Worm (Caenorhabditis elegans) whole organism, L4 larva: Measurements from ENCODE around the gene F01F1.3.

Source experiments
- F44E2.7 ChIP-seq: fragments of 200-800 bp; sonication (Bioruptor generic); IDR thresholded peaks from 2 replicates; pipeline ENCODE4 v2.1.2; 2022; ENCODE audit warnings: missing genetic modification characterization, missing compliant biosample characterization
- T20F7.1 ChIP-seq: fragments of 200-800 bp; sonication (Bioruptor generic); optimal IDR thresholded peaks from 2 replicates; lab custom pipeline; 2018; ENCODE audit warnings: mild to moderate bottlenecking, missing genetic modification characterization, missing compliant biosample characterization
- Y5F2A.4 ChIP-seq: fragments of 200-800 bp; sonication (Bioruptor generic); optimal IDR thresholded peaks from 2 replicates; lab custom pipeline; 2018; ENCODE audit warnings: mild to moderate bottlenecking, missing genetic modification characterization, missing compliant biosample characterization
- aha-1 ChIP-seq: fragments of 150-350 bp; peaks from one replicate; lab custom pipeline; 2014; ENCODE audit warnings: missing biosample characterization, missing genetic modification characterization
- ceh-20 ChIP-seq: fragments of 200-800 bp; sonication (Bioruptor generic); IDR thresholded peaks from 2 replicates; pipeline ENCODE4 v1.3.6; 2022; ENCODE audit warnings: missing genetic modification reagents, missing genetic modification characterization, missing compliant biosample characterization
- ceh-28 ChIP-seq: fragments of 150-350 bp; optimal IDR thresholded peaks from 2 replicates; lab custom pipeline; 2014; ENCODE audit warnings: missing biosample characterization, missing genetic modification reagents, missing genetic modification characterization
- daf-12 ChIP-seq: fragments of 150-350 bp; optimal IDR thresholded peaks from 2 replicates; lab custom pipeline; 2014; ENCODE audit warnings: missing biosample characterization, missing genetic modification reagents, missing genetic modification characterization
- daf-16 ChIP-seq, 3 experiments: sonication (generic microtip); optimal IDR thresholded peaks; 2 replicates each; lab custom pipeline; 2016 to 2017; ENCODE audit warnings: missing genetic modification characterization in 3 of 3, missing genetic modification reagents in 3 of 3, mild to moderate bottlenecking in 2 of 3, missing compliant biosample characterization in 2 of 3, missing biosample characterization in 1 of 3, moderate library complexity in 1 of 3
- daf-19 ChIP-seq: fragments of 200-800 bp; sonication (Bioruptor generic); conservative IDR thresholded peaks from 2 replicates; pipeline ENCODE4 v1.3.6; 2022; ENCODE audit warnings: missing genetic modification characterization, missing compliant biosample characterization
- dmd-6 ChIP-seq: fragments of 200-800 bp; sonication (Bioruptor generic); IDR thresholded peaks from 2 replicates; pipeline ENCODE4 v1.3.6; 2022; ENCODE audit warnings: missing genetic modification reagents, missing genetic modification characterization, missing compliant biosample characterization
- duxl-1 ChIP-seq: sonication (generic microtip); optimal IDR thresholded peaks from 2 replicates; lab custom pipeline; 2016; ENCODE audit warnings: mild to moderate bottlenecking, missing genetic modification characterization, moderate library complexity, missing compliant biosample characterization; ENCODE audit not compliant: poor library complexity
- dve-1 ChIP-seq: sonication (generic microtip); optimal IDR thresholded peaks from 2 replicates; lab custom pipeline; 2017; ENCODE audit warnings: antibody characterized with exemption, mild to moderate bottlenecking, missing genetic modification characterization, missing compliant biosample characterization; ENCODE audit not compliant: insufficient read depth
- hif-1 ChIP-seq, 2 experiments: sonication (generic microtip); optimal IDR thresholded peaks; 2 replicates each; lab custom pipeline; 2016 to 2017; ENCODE audit warnings: missing compliant biosample characterization in 2 of 2, missing genetic modification characterization in 2 of 2, missing genetic modification reagents in 2 of 2, missing genotype in 2 of 2, mild to moderate bottlenecking in 1 of 2
- hlh-11 ChIP-seq: fragments of 200-800 bp; sonication (Bioruptor generic); optimal IDR thresholded peaks from 2 replicates; lab custom pipeline; 2018; ENCODE audit warnings: mild to moderate bottlenecking, missing genetic modification characterization, missing compliant biosample characterization
- hlh-30 ChIP-seq: sonication (generic microtip); optimal IDR thresholded peaks from 2 replicates; lab custom pipeline; 2017; ENCODE audit warnings: antibody characterized with exemption, mild to moderate bottlenecking, missing genetic modification characterization, missing compliant biosample characterization; ENCODE audit not compliant: insufficient read depth
- jun-1 ChIP-seq: fragments of 150-350 bp; optimal IDR thresholded peaks from 2 replicates; lab custom pipeline; 2014; ENCODE audit warnings: missing biosample characterization, missing genetic modification reagents, missing genetic modification characterization
- lin-1 ChIP-seq: fragments of 200-800 bp; sonication (Bioruptor generic); IDR thresholded peaks from 2 replicates; pipeline ENCODE4 v1.3.6; 2022; ENCODE audit warnings: missing genetic modification reagents, missing genetic modification characterization, missing compliant biosample characterization
- lin-13 ChIP-seq: fragments of 150-350 bp; optimal IDR thresholded peaks from 2 replicates; lab custom pipeline; 2014; ENCODE audit warnings: missing biosample characterization, missing genetic modification reagents, missing genetic modification characterization
- lin-39 ChIP-seq: fragments of 150-350 bp; optimal IDR thresholded peaks from 2 replicates; lab custom pipeline; 2014; ENCODE audit warnings: missing biosample characterization, missing genetic modification reagents, missing genetic modification characterization
- lsy-2 ChIP-seq, 2 experiments: fragments of 150-350 bp in 1 of 2; sonication (generic microtip) in 1 of 2; optimal IDR thresholded peaks; 2 replicates each; lab custom pipeline; 2014 to 2017; ENCODE audit warnings: missing biosample characterization in 2 of 2, missing genetic modification characterization in 2 of 2
- madf-5 ChIP-seq, 2 experiments: fragments of 200-800 bp; sonication (Bioruptor generic); IDR thresholded peaks; 2 replicates each; pipeline ENCODE4 v1.3.6; 2022; ENCODE audit warnings: missing compliant biosample characterization in 2 of 2, missing genetic modification characterization in 2 of 2
- mdl-1 ChIP-seq, 2 experiments: fragments of 150-350 bp in 1 of 2; sonication (generic microtip) in 1 of 2; optimal IDR thresholded peaks; 2 replicates each; lab custom pipeline; 2014 to 2017; ENCODE audit warnings: missing biosample characterization in 2 of 2, missing genetic modification characterization in 2 of 2
- mdt-29 ChIP-seq: fragments of 200-800 bp; sonication (Bioruptor generic); IDR thresholded peaks from 2 replicates; pipeline ENCODE4 v1.3.6; 2022; ENCODE audit warnings: missing genetic modification reagents, missing genetic modification characterization, missing compliant biosample characterization
- mes-2 ChIP-seq: sonication (generic microtip); optimal IDR thresholded peaks from 2 replicates; lab custom pipeline; 2016; ENCODE audit warnings: missing genotype, mild to moderate bottlenecking, missing genetic modification characterization, missing compliant biosample characterization; ENCODE audit not compliant: poor library complexity, severe bottlenecking
- mxl-2 ChIP-seq: fragments of 200-800 bp; sonication (Bioruptor generic); conservative IDR thresholded peaks from 2 replicates; pipeline ENCODE4 v1.3.6; 2022; ENCODE audit warnings: missing genetic modification reagents, missing genetic modification characterization, missing compliant biosample characterization
- mxl-3 ChIP-seq: fragments of 200-800 bp; sonication (Bioruptor generic); optimal IDR thresholded peaks from 2 replicates; lab custom pipeline; 2018; ENCODE audit warnings: mild to moderate bottlenecking, missing genetic modification characterization, missing compliant biosample characterization
- nhr-11 ChIP-seq: fragments of 150-350 bp; optimal IDR thresholded peaks from 2 replicates; lab custom pipeline; 2014; ENCODE audit warnings: missing biosample characterization, missing genetic modification characterization
- nhr-28 ChIP-seq: fragments of 150-350 bp; optimal IDR thresholded peaks from 2 replicates; lab custom pipeline; 2014; ENCODE audit warnings: missing biosample characterization, missing genetic modification characterization
- nhr-41 ChIP-seq: fragments of 200-800 bp; sonication (Bioruptor generic); IDR thresholded peaks from 2 replicates; pipeline ENCODE4 v1.3.6; 2022; ENCODE audit warnings: missing genetic modification reagents, missing genetic modification characterization, missing compliant biosample characterization
- nhr-6 ChIP-seq: fragments of 150-350 bp; optimal IDR thresholded peaks from 2 replicates; lab custom pipeline; 2014; ENCODE audit warnings: missing biosample characterization, missing genetic modification characterization
- nhr-76 ChIP-seq: fragments of 150-350 bp; optimal IDR thresholded peaks from 2 replicates; lab custom pipeline; 2014; ENCODE audit warnings: missing biosample characterization, missing genetic modification characterization
- nhr-77 ChIP-seq: fragments of 150-350 bp; optimal IDR thresholded peaks from 2 replicates; lab custom pipeline; 2014; ENCODE audit warnings: missing biosample characterization, missing genetic modification characterization
- php-3 ChIP-seq: fragments of 200-800 bp; sonication (Bioruptor generic); IDR thresholded peaks from 2 replicates; pipeline ENCODE4 v1.3.6; 2022; ENCODE audit warnings: missing genetic modification reagents, missing genetic modification characterization, missing compliant biosample characterization
- pqm-1 ChIP-seq: sonication (generic microtip); optimal IDR thresholded peaks from 2 replicates; lab custom pipeline; 2017; ENCODE audit warnings: missing biosample characterization, missing genetic modification characterization
- rbr-2 ChIP-seq: sonication (generic microtip); optimal IDR thresholded peaks from 2 replicates; lab custom pipeline; 2016; ENCODE audit warnings: missing genotype, missing genetic modification characterization, missing compliant biosample characterization
- saeg-2 ChIP-seq: fragments of 200-800 bp; sonication (Bioruptor generic); IDR thresholded peaks from 2 replicates; pipeline ENCODE4 v1.3.6; 2022; ENCODE audit warnings: missing genetic modification reagents, missing genetic modification characterization, missing compliant biosample characterization
- sdz-12 ChIP-seq: fragments of 200-800 bp; sonication (Bioruptor generic); optimal IDR thresholded peaks from 2 replicates; lab custom pipeline; 2018; ENCODE audit warnings: mild to moderate bottlenecking, missing genetic modification characterization, missing compliant biosample characterization
- snpc-1.2 ChIP-seq: fragments of 200-800 bp; sonication (Bioruptor generic); IDR thresholded peaks from 2 replicates; pipeline ENCODE4 v1.3.6; 2022; ENCODE audit warnings: missing genetic modification reagents, missing genetic modification characterization, missing compliant biosample characterization
- unc-39 ChIP-seq: sonication (generic microtip); optimal IDR thresholded peaks from 2 replicates; lab custom pipeline; 2017; ENCODE audit warnings: missing biosample characterization, missing genetic modification characterization
- unc-62 ChIP-seq, 3 experiments: fragments of 150-350 bp in 1 of 3; sonication (generic microtip); optimal IDR thresholded peaks in 2 of 3; peaks in 1 of 3; 1 replicate in 1 of 3; 2 replicates in 2 of 3; lab custom pipeline; 2014 to 2017; ENCODE audit warnings: missing biosample characterization in 3 of 3, missing genetic modification characterization in 3 of 3, missing genetic modification reagents in 3 of 3, missing genotype in 1 of 3
- vab-7 ChIP-seq: fragments of 200-800 bp; sonication (Bioruptor generic); IDR thresholded peaks from 2 replicates; pipeline ENCODE4 v1.3.6; 2022; ENCODE audit warnings: missing genetic modification reagents, missing genetic modification characterization, missing compliant biosample characterization
- ztf-11 ChIP-seq: fragments of 150-350 bp; optimal IDR thresholded peaks from 2 replicates; lab custom pipeline; 2014; ENCODE audit warnings: missing biosample characterization, missing genetic modification characterization
- ztf-7 ChIP-seq: fragments of 150-350 bp; optimal IDR thresholded peaks from 2 replicates; lab custom pipeline; 2014; ENCODE audit warnings: missing biosample characterization, missing genetic modification characterization

The F01F1.3 gene

ce11 chrIII:5839147-5839546, 32.6 kb upstream of the F01F1.3 start:
- no peak for TF ChIP-seq nhr-41
- TF ChIP-seq daf-19 (GFP tag; lab: Robert Waterston, UW): 0 out of 2 replicates have a peak, but pooled peaks have one; percentile 42
- TF ChIP-seq lsy-2 (tag; optimal IDR thresholded peaks at IDR 0.05; lab: Kevin White, UChicago): peak in 1 of 2 experiments; percentile 1
- peak; percentile 88 for TF ChIP-seq dve-1
- peak; percentile 73 for TF ChIP-seq hlh-30 (tag; lab: Kevin White, UChicago)
- peak; percentile 60 for TF ChIP-seq nhr-28 (tag; lab: Kevin White, UChicago)
- TF ChIP-seq nhr-77 (tag; lab: Kevin White, UChicago): no peak
- no peak for TF ChIP-seq aha-1
- TF ChIP-seq lin-1 (GFP tag; lab: Robert Waterston, UW): 0 out of 2 replicates have a peak, but pooled peaks have one; percentile 27
- TF ChIP-seq mes-2 (tag; lab: Kevin White, UChicago): peak; percentile 21
- TF ChIP-seq nhr-6 (tag; lab: Kevin White, UChicago): peak; percentile 49
- peak; percentile 61 for TF ChIP-seq T20F7.1 (GFP tag; lab: Kevin White, UChicago)
- peak; percentile 62 for TF ChIP-seq hlh-11 (tag; lab: Kevin White, UChicago)
- peak; percentile 74 for TF ChIP-seq dmd-6
- no peak for TF ChIP-seq daf-12 (tag; lab: Kevin White, UChicago)
- peak in 1 of 2 experiments; percentile 30 for TF ChIP-seq mdl-1 (tag; optimal IDR thresholded peaks at IDR 0.05; lab: Kevin White, UChicago)
- peak; percentile 51 for TF ChIP-seq pqm-1 (tag; lab: Kevin White, UChicago)
- peak in 1 of 2 experiments; percentile 53 for TF ChIP-seq daf-16 (GFP tag; optimal IDR thresholded peaks at IDR 0.05; lab: Kevin White, UChicago)
- TF ChIP-seq daf-16 (tag; optimal IDR thresholded peaks at IDR 0.05; lab: Kevin White, UChicago): peak; percentile 96
- TF ChIP-seq, all 104 proteins: peak for 14

- TF ChIP-seq mxl-2 (GFP tag; lab: Robert Waterston, UW): 0 out of 2 replicates have a peak, but pooled peaks have one; percentile 0
- TF ChIP-seq unc-39 (tag; lab: Kevin White, UChicago): no peak
- TF ChIP-seq unc-62 (GFP tag; optimal IDR thresholded peaks at IDR 0.05 in 1 of 2; lab: Kevin White, UChicago): peak in 1 of 2 experiments; percentile 91
- TF ChIP-seq unc-62 (tag; optimal IDR thresholded peaks at IDR 0.05; lab: Kevin White, UChicago): no peak
- peak in 1 of 2 experiments; percentile 38 for TF ChIP-seq daf-16 (GFP tag; optimal IDR thresholded peaks at IDR 0.05; lab: Kevin White, UChicago)
- TF ChIP-seq daf-16 (tag; optimal IDR thresholded peaks at IDR 0.05; lab: Kevin White, UChicago): no peak
- TF ChIP-seq F44E2.7 (GFP tag; lab: Robert Waterston, UW): no peak
- TF ChIP-seq nhr-76: no peak
- TF ChIP-seq snpc-1.2 (GFP tag; lab: Robert Waterston, UW): no peak
- TF ChIP-seq vab-7 (GFP tag; lab: Robert Waterston, UW): no peak
Observed at ce11 chrIII:5839598-5839997, 32.1 kb upstream of the F01F1.3 start.

ce11 chrIII:5840277-5840676, 31.5 kb upstream of the F01F1.3 start:
- TF ChIP-seq ceh-20 (GFP tag; lab: Robert Waterston, UW) (no peak), mes-2 (tag; lab: Kevin White, UChicago) (peak; percentile 24), madf-5 (GFP tag; IDR thresholded peaks at IDR 0.05; lab: Robert Waterston, UW) (0 out of 4 replicates have a peak, but pooled peaks of 1 of the 2 experiments have one; percentile 35), mxl-3 (GFP tag; lab: Kevin White, UChicago) (peak; percentile 61), unc-62 (GFP tag; optimal IDR thresholded peaks at IDR 0.05 in 1 of 2; lab: Kevin White, UChicago) (peak in 1 of 2 experiments; percentile 87), unc-62 (tag; optimal IDR thresholded peaks at IDR 0.05; lab: Kevin White, UChicago) (no peak), jun-1 (tag; lab: Kevin White, UChicago) (no peak), mxl-2 (GFP tag; lab: Robert Waterston, UW) (no peak), Y5F2A.4 (no peak), vab-7 (GFP tag; lab: Robert Waterston, UW) (no peak), nhr-11 (tag; lab: Kevin White, UChicago) (no peak), saeg-2 (GFP tag; lab: Robert Waterston, UW) (no peak), ztf-7 (no peak), ceh-28 (tag; lab: Kevin White, UChicago) (no peak), lin-39 (tag; lab: Kevin White, UChicago) (no peak), php-3 (GFP tag; lab: Robert Waterston, UW) (no peak), lsy-2 (tag; optimal IDR thresholded peaks at IDR 0.05; lab: Kevin White, UChicago) (no peak), sdz-12 (GFP tag; lab: Kevin White, UChicago) (no peak), F44E2.7 (GFP tag; lab: Robert Waterston, UW) (no peak), nhr-28 (tag; lab: Kevin White, UChicago) (peak; percentile 41), daf-16 (GFP tag; optimal IDR thresholded peaks at IDR 0.05; lab: Kevin White, UChicago) (no peak), daf-16 (tag; optimal IDR thresholded peaks at IDR 0.05; lab: Kevin White, UChicago) (peak; percentile 49), daf-19 (GFP tag; lab: Robert Waterston, UW) (no peak), rbr-2 (tag; lab: Kevin White, UChicago) (no peak), duxl-1 (no peak), mdt-29 (GFP tag; lab: Robert Waterston, UW) (0 out of 2 replicates have a peak, but pooled peaks have one; percentile 8), hif-1 (tag; optimal IDR thresholded peaks at IDR 0.05; lab: Kevin White, UChicago) (no peak), dve-1 (peak; percentile 16), ztf-11 (tag; lab: Kevin White, UChicago) (no peak), hlh-11 (tag; lab: Kevin White, UChicago) (peak; percentile 45), lin-13 (GFP tag; lab: Kevin White, UChicago) (no peak)
